Fruit fly (Drosophila melanogaster) whole organism, prepupa: ENCODE results near the gene Phb1.
A peak's percentile ranks its signal among the peaks of the same experiment; 100 is the strongest.

Source experiments
- CG10669 ChIP-seq: fragments of 200-800 bp; sonication (Bioruptor generic); optimal IDR thresholded peaks from 3 replicates; lab custom pipeline; 2018; ENCODE audit warnings: missing biosample characterization, mild to moderate bottlenecking, missing genetic modification characterization, moderate library complexity
- CG11294 ChIP-seq: fragments of 200-800 bp; sonication (Bioruptor generic); IDR thresholded peaks from 2 replicates; pipeline ENCODE4 v1.3.6; 2022; ENCODE audit warnings: missing biosample characterization, missing genetic modification characterization
- CG11762 ChIP-seq: fragments of 200-800 bp; sonication (Bioruptor generic); optimal IDR thresholded peaks from 3 replicates; lab custom pipeline; 2016; ENCODE audit warnings: missing biosample characterization, missing genetic modification characterization; ENCODE audit not compliant: insufficient read depth
- CG11902 ChIP-seq: fragments of 200-800 bp; sonication (Bioruptor generic); optimal IDR thresholded peaks from 3 replicates; lab custom pipeline; 2016; ENCODE audit warnings: missing biosample characterization, missing genetic modification characterization
- CG15336 ChIP-seq: fragments of 200-800 bp; sonication (Bioruptor generic); IDR thresholded peaks from 2 replicates; pipeline ENCODE4 v1.3.6; 2022; ENCODE audit warnings: missing biosample characterization, missing genetic modification characterization
- CG16779 ChIP-seq: fragments of 200-800 bp; sonication (Bioruptor generic); optimal IDR thresholded peaks from 3 replicates; lab custom pipeline; 2017; ENCODE audit warnings: missing biosample characterization, mild to moderate bottlenecking, missing genetic modification characterization
- CG31627 ChIP-seq: fragments of 200-800 bp; sonication (Bioruptor generic); optimal IDR thresholded peaks from 3 replicates; lab custom pipeline; 2016; ENCODE audit warnings: missing biosample characterization, missing genetic modification characterization
- CG32006 ChIP-seq: fragments of 200-800 bp; sonication (Bioruptor generic); optimal IDR thresholded peaks from 3 replicates; lab custom pipeline; 2017; ENCODE audit warnings: missing biosample characterization, mild to moderate bottlenecking, missing genetic modification characterization
- CG34406 ChIP-seq: fragments of 200-800 bp; sonication (Bioruptor generic); optimal IDR thresholded peaks from 3 replicates; lab custom pipeline; 2016; ENCODE audit warnings: missing biosample characterization, missing genetic modification characterization
- CG3919 ChIP-seq: fragments of 200-800 bp; sonication (Bioruptor generic); optimal IDR thresholded peaks from 3 replicates; lab custom pipeline; 2016; ENCODE audit warnings: missing biosample characterization, missing genetic modification characterization
- CG4318 ChIP-seq: fragments of 200-800 bp; sonication (Bioruptor generic); optimal IDR thresholded peaks from 3 replicates; lab custom pipeline; 2017; ENCODE audit warnings: missing biosample characterization, mild to moderate bottlenecking, missing genetic modification characterization
- CG6163 ChIP-seq: fragments of 200-800 bp; sonication (Bioruptor generic); IDR thresholded peaks from 3 replicates; pipeline ENCODE4 v1.3.6; 2022; ENCODE audit warnings: missing biosample characterization, missing genetic modification characterization
- CG6276 ChIP-seq: fragments of 200-800 bp; sonication (Bioruptor generic); optimal IDR thresholded peaks from 2 replicates; lab custom pipeline; 2017; ENCODE audit warnings: missing biosample characterization, mild to moderate bottlenecking, missing genetic modification characterization
- CG6792 ChIP-seq: fragments of 200-800 bp; sonication (Bioruptor generic); optimal IDR thresholded peaks from 3 replicates; lab custom pipeline; 2016; ENCODE audit warnings: missing biosample characterization, missing genetic modification characterization
- CG6808 ChIP-seq: fragments of 200-800 bp; sonication (Bioruptor generic); optimal IDR thresholded peaks from 3 replicates; lab custom pipeline; 2017; ENCODE audit warnings: missing biosample characterization, missing genetic modification characterization, mild to moderate bottlenecking, moderate library complexity, missing genetic modification reagents
- CG6854 ChIP-seq: fragments of 200-800 bp; sonication (Bioruptor generic); optimal IDR thresholded peaks from 2 replicates; lab custom pipeline; 2017; ENCODE audit warnings: missing biosample characterization, mild to moderate bottlenecking, missing genetic modification characterization
- CG7368 ChIP-seq: fragments of 200-800 bp; sonication (Bioruptor generic); optimal IDR thresholded peaks from 3 replicates; lab custom pipeline; 2016; ENCODE audit warnings: missing biosample characterization, missing genetic modification characterization
- CG8119 ChIP-seq: fragments of 200-800 bp; sonication (Bioruptor generic); IDR thresholded peaks from 3 replicates; pipeline ENCODE4 v1.3.6; 2022; ENCODE audit warnings: missing biosample characterization, missing genetic modification characterization
- CG8632 ChIP-seq: fragments of 200-800 bp; sonication (Bioruptor generic); optimal IDR thresholded peaks from 3 replicates; lab custom pipeline; 2016; ENCODE audit warnings: missing biosample characterization, missing genetic modification characterization
- CG9139 ChIP-seq: fragments of 200-800 bp; sonication (Bioruptor generic); optimal IDR thresholded peaks from 3 replicates; lab custom pipeline; 2017; ENCODE audit warnings: missing biosample characterization, mild to moderate bottlenecking, missing genetic modification characterization
- Eip78C ChIP-seq: fragments of 200-800 bp; sonication (Bioruptor generic); peaks from one replicate; lab custom pipeline; 2016; ENCODE audit warnings: missing biosample characterization, missing genetic modification characterization
- Eip93F ChIP-seq: fragments of 200-800 bp; sonication (Bioruptor generic); optimal IDR thresholded peaks from 2 replicates; lab custom pipeline; 2016; ENCODE audit warnings: missing biosample characterization, mild to moderate bottlenecking, missing genetic modification characterization
- Ets96B ChIP-seq: fragments of 200-800 bp; optimal IDR thresholded peaks from 2 replicates; lab custom pipeline; 2019; ENCODE audit warnings: missing biosample characterization, mild to moderate bottlenecking, missing genetic modification characterization, moderate library complexity
- Hr38 ChIP-seq: sonication (Bioruptor generic); optimal IDR thresholded peaks from 2 replicates; lab custom pipeline; 2016; ENCODE audit warnings: missing biosample characterization, missing genetic modification characterization
- Hr39 ChIP-seq: fragments of 200-800 bp; sonication (Bioruptor generic); optimal IDR thresholded peaks from 2 replicates; lab custom pipeline; 2016; ENCODE audit warnings: missing biosample characterization, missing genetic modification characterization
- Hr4 ChIP-seq: fragments of 200-800 bp; sonication (Bioruptor generic); optimal IDR thresholded peaks from 3 replicates; lab custom pipeline; 2016; ENCODE audit warnings: missing biosample characterization, missing genetic modification characterization
- Lpt ChIP-seq: fragments of 200-800 bp; sonication (Bioruptor generic); optimal IDR thresholded peaks from 3 replicates; lab custom pipeline; 2016; ENCODE audit warnings: missing biosample characterization, missing genetic modification characterization
- Smox ChIP-seq: fragments of 200-800 bp; sonication (Bioruptor generic); optimal IDR thresholded peaks from 3 replicates; lab custom pipeline; 2016; ENCODE audit warnings: missing biosample characterization, missing genetic modification characterization
- Sox102F ChIP-seq: fragments of 200-800 bp; sonication (Bioruptor generic); optimal IDR thresholded peaks from 2 replicates; lab custom pipeline; 2016; ENCODE audit warnings: missing biosample characterization, mild to moderate bottlenecking, missing genetic modification characterization
- Sox14 ChIP-seq: fragments of 200-800 bp; sonication (Bioruptor generic); optimal IDR thresholded peaks from 3 replicates; lab custom pipeline; 2016; ENCODE audit warnings: missing biosample characterization, missing genetic modification characterization
- Sox15 ChIP-seq: fragments of 200-800 bp; sonication (Bioruptor generic); optimal IDR thresholded peaks from 3 replicates; lab custom pipeline; 2016; ENCODE audit warnings: missing biosample characterization, missing genetic modification characterization
- achi ChIP-seq: fragments of 200-800 bp; sonication (Bioruptor generic); optimal IDR thresholded peaks from 3 replicates; lab custom pipeline; 2016; ENCODE audit warnings: missing biosample characterization, missing genetic modification characterization
- acj6 ChIP-seq: fragments of 200-800 bp; sonication (Bioruptor generic); optimal IDR thresholded peaks from 3 replicates; lab custom pipeline; 2016; ENCODE audit warnings: missing biosample characterization, missing genetic modification characterization
- cyc ChIP-seq: fragments of 200-800 bp; sonication (Bioruptor generic); optimal IDR thresholded peaks from 3 replicates; lab custom pipeline; 2016; ENCODE audit warnings: missing biosample characterization, missing genetic modification characterization
- dac ChIP-seq: fragments of 200-800 bp; sonication (Bioruptor generic); optimal IDR thresholded peaks from 2 replicates; lab custom pipeline; 2017; ENCODE audit warnings: missing biosample characterization, mild to moderate bottlenecking, missing genetic modification characterization
- dsx ChIP-seq: fragments of 200-800 bp; optimal IDR thresholded peaks from 3 replicates; lab custom pipeline; 2019; ENCODE audit warnings: missing biosample characterization, mild to moderate bottlenecking, missing genetic modification characterization, moderate library complexity; ENCODE audit not compliant: poor library complexity, severe bottlenecking
- eg ChIP-seq: fragments of 200-800 bp; sonication (Bioruptor generic); IDR thresholded peaks from 3 replicates; pipeline ENCODE4 v1.3.6; 2022; ENCODE audit warnings: missing biosample characterization, missing genetic modification characterization
- fd59A ChIP-seq: fragments of 200-800 bp; sonication (Bioruptor generic); optimal IDR thresholded peaks from 2 replicates; lab custom pipeline; 2017; ENCODE audit warnings: missing biosample characterization, mild to moderate bottlenecking, missing genetic modification characterization, missing genetic modification reagents
- fd85E ChIP-seq: fragments of 200-800 bp; sonication (Bioruptor generic); optimal IDR thresholded peaks from 3 replicates; lab custom pipeline; 2016; ENCODE audit warnings: missing biosample characterization, missing genetic modification characterization
- lz ChIP-seq: fragments of 200-800 bp; sonication (Bioruptor generic); optimal IDR thresholded peaks from 3 replicates; lab custom pipeline; 2016; ENCODE audit warnings: missing biosample characterization, missing genetic modification characterization
- net ChIP-seq: fragments of 200-800 bp; sonication (Bioruptor generic); optimal IDR thresholded peaks from 3 replicates; lab custom pipeline; 2016; ENCODE audit warnings: missing biosample characterization, missing genetic modification characterization
- pdm3 ChIP-seq: fragments of 200-800 bp; sonication (Bioruptor generic); optimal IDR thresholded peaks from 3 replicates; lab custom pipeline; 2016; ENCODE audit warnings: missing biosample characterization, missing genetic modification characterization
- spab ChIP-seq: fragments of 200-800 bp; sonication (Bioruptor generic); optimal IDR thresholded peaks from 2 replicates; lab custom pipeline; 2017; ENCODE audit warnings: missing biosample characterization, mild to moderate bottlenecking, missing genetic modification characterization, missing genetic modification reagents
- svp ChIP-seq: fragments of 200-800 bp; sonication (Bioruptor generic); peaks from one replicate; lab custom pipeline; 2016; ENCODE audit warnings: missing biosample characterization, missing genetic modification characterization
- topi ChIP-seq: fragments of 200-800 bp; sonication (Bioruptor generic); optimal IDR thresholded peaks from 3 replicates; lab custom pipeline; 2016; ENCODE audit warnings: missing biosample characterization, missing genetic modification characterization
- vri ChIP-seq: fragments of 200-800 bp; sonication (Bioruptor generic); optimal IDR thresholded peaks from 3 replicates; lab custom pipeline; 2016; ENCODE audit warnings: missing biosample characterization, mild to moderate bottlenecking, missing genetic modification characterization

The Phb1 gene

DNA sequence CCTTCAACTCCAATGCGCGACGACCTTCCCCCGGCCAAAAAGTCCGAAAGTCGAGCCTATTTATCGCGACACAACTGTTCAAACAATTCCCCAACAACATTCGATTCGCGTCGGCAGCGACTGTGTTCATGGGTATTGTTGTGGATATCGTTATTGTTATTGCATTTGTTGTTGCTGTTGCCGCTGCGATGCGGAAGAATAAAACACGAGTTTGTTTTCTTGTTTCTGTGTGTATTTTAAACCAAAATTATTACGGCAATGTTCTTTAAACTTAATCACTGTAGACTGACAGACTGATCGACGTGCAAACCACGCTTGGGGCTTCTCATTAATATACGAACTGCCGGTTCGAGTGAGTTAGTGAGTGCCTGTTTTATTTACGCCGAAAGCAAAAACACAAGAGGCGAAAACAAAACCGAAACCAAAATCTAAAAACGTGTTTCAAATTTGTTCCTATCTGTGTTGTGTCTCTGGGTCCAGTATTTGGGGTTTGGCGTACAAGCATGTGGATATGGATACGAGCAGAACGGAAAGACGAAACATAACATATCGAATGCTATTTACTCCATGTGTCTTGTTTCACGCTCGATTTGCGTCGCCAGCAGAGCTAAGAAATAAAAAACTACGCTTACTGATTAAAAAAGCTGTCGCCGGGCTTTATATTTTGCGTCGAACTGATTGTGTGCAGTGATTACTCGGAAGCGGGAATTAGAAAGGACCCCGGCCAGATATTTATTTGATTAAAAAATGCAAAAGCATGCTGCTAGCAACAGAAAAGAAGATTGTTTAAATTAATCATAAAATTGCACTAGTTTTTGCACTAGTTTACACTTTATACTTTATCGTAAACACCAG is 36.1 kb upstream of the Phb1 start (continued):
- TF ChIP-seq dsx (no peak), CG11294 (no peak), Ets96B (no peak)

DNA sequence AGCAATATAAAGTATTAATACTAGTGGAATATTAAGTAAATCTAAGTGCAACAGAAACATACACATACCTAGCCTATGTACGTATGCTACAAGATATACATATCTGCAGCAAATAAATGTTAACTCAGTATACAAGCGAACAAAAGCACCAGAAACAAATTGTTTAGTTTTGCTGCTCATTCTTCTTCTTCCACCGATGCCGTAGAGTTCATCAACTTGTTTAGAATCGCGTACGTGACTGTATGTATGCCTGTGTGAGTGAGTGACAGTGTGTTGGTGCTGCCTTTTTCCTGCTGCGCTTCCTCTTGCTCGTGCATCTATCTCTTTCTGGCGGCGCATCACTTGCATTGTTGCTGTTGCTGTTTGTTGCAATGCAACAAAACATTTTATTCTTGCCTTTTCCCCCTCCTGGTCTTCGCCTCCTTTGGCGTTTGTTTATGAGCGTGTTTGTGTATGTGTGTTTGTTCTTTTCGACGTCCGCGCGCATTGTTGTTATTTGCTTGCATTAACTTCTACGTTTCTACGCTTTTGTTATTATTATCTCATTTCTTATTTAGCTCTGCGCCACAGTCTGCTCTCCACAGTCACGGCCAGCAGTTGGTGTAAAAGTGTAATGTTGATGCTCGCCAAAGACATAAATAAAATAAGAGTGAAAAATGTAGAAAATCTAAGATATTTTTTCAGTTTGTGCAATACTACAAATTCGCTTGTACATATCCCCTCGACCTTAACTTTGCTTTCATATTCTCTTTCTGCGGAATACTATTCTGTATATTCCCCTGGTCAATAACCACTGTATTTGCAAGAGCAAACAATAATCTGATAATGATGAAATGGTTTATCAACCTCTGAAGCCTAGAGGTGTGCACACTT is 35.2 kb upstream of the Phb1 start:
- TF ChIP-seq CG6854 (GFP tag; lab: Kevin White, UChicago) = no peak
- peak; percentile 48 for TF ChIP-seq CG15336 (GFP tag; lab: Robert Waterston, UW)
- peak; percentile 3 for TF ChIP-seq spab
- peak; percentile 86 for TF ChIP-seq vri (GFP tag; lab: Kevin White, UChicago)
- peak; percentile 72 for TF ChIP-seq lz (GFP tag; lab: Kevin White, UChicago)
- TF ChIP-seq CG8119 (GFP tag; lab: Robert Waterston, UW) = peak; percentile 50; the same call in 2 of the 3 replicates
- TF ChIP-seq CG4318 (GFP tag; lab: Kevin White, UChicago) = peak; percentile 37
- peak; percentile 69 for TF ChIP-seq achi (GFP tag; lab: Kevin White, UChicago)
- TF ChIP-seq Sox15 = peak; percentile 17
- TF ChIP-seq topi (GFP tag; lab: Kevin White, UChicago) = peak; percentile 63
- TF ChIP-seq svp = peak; percentile 92
- TF ChIP-seq Lpt (GFP tag; lab: Kevin White, UChicago) = no peak
- TF ChIP-seq Smox (GFP tag; lab: Kevin White, UChicago) = peak; percentile 70
- no peak for TF ChIP-seq fd59A (GFP tag; lab: Kevin White, UChicago)
- TF ChIP-seq cyc = peak; percentile 61
- TF ChIP-seq CG32006 (GFP tag; lab: Kevin White, UChicago) = peak; percentile 75
- no peak for TF ChIP-seq Hr38 (GFP tag; lab: Kevin White, UChicago)
- no peak for TF ChIP-seq fd85E (GFP tag; lab: Kevin White, UChicago)
- TF ChIP-seq CG6808 (GFP tag; lab: Kevin White, UChicago) = peak; percentile 52
- peak; percentile 57 for TF ChIP-seq CG6276 (GFP tag; lab: Kevin White, UChicago)
- TF ChIP-seq CG8632 (GFP tag; lab: Kevin White, UChicago) = peak; percentile 56
- peak; percentile 30; the same call in 1 of the 3 replicates for TF ChIP-seq CG6163 (GFP tag; lab: Robert Waterston, UW)
- TF ChIP-seq pdm3 (GFP tag; lab: Kevin White, UChicago) = peak; percentile 68
- TF ChIP-seq CG6792 (GFP tag; lab: Kevin White, UChicago) = peak; percentile 45
- TF ChIP-seq CG16779 (tag; lab: Kevin White, UChicago) = no peak
- peak; percentile 45 for TF ChIP-seq CG3919 (GFP tag; lab: Kevin White, UChicago)
- peak; percentile 46; the same call in 1 of the 3 replicates for TF ChIP-seq eg (GFP tag; lab: Robert Waterston, UW)
- peak; percentile 80 for TF ChIP-seq Hr4 (GFP tag; lab: Kevin White, UChicago)
- TF ChIP-seq CG11294 = no peak; the same call in 1 of the 2 replicates
- peak; percentile 49 for TF ChIP-seq CG34406
- peak; percentile 37 for TF ChIP-seq CG7368
- TF ChIP-seq Eip93F (GFP tag; lab: Kevin White, UChicago) = peak; percentile 63
- TF ChIP-seq Sox14 (GFP tag; lab: Kevin White, UChicago) = peak; percentile 57
- TF ChIP-seq acj6 = peak; percentile 64
- TF ChIP-seq CG31627 (GFP tag; lab: Kevin White, UChicago) = peak; percentile 69
- peak; percentile 31 for TF ChIP-seq CG10669 (GFP tag; lab: Kevin White, UChicago)
- peak; percentile 53 for TF ChIP-seq Ets96B
- peak; percentile 42 for TF ChIP-seq net
- peak; percentile 43 for TF ChIP-seq dsx
- no peak for TF ChIP-seq CG11902 (GFP tag; lab: Kevin White, UChicago)
- no peak for TF ChIP-seq CG9139 (GFP tag; lab: Kevin White, UChicago)
- peak; percentile 21 for TF ChIP-seq dac (GFP tag; lab: Kevin White, UChicago)
- peak; percentile 37 for TF ChIP-seq CG11762
- peak; percentile 70 for TF ChIP-seq Sox102F (GFP tag; lab: Kevin White, UChicago)
- TF ChIP-seq Hr39 (GFP tag; lab: Kevin White, UChicago) = peak; percentile 67
- peak; percentile 78 for TF ChIP-seq Eip78C (GFP tag; lab: Kevin White, UChicago)
